Worm (Caenorhabditis elegans): ENCODE results near the gene C10F3.7.

DNA sequence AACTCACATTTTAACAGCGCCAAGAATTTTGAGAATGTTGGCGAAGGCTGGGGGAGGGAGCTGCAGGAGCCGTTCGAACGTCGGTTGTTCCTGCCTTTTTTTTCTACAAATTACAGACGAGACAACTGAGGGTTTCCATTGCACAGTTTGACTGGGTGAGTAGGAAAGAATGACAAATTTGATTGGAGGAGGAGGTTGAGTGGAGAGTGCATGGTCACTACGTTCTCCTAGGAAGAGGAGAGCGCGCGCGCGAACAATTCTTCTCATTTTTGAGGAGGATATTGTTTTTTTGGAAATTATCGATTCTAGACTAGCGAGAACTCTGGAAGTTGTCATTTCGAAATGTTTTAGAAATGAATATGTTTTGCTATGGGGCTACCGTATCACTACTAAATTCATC lies 48.1 kb upstream of the C10F3.7 start, which contains the start of gene dhs-17:
- no peak for TF ChIP-seq ama-1 (optimal IDR thresholded peaks at IDR 0.05)
- TF ChIP-seq zag-1 (tag; optimal IDR thresholded peaks at IDR 0.05), result no peak
- TF ChIP-seq ZK546.5 (tag; optimal IDR thresholded peaks at IDR 0.05), result no peak
- no peak for TF ChIP-seq nhr-10 (tag; optimal IDR thresholded peaks at IDR 0.05)
- no peak for TF ChIP-seq snpc-4 (tag; optimal IDR thresholded peaks at IDR 0.05)
- TF ChIP-seq skn-1 (tag; optimal IDR thresholded peaks at IDR 0.05), result no peak
- no peak for TF ChIP-seq unc-130 (GFP tag; optimal IDR thresholded peaks at IDR 0.05)
- no peak for TF ChIP-seq nhr-237 (tag; optimal IDR thresholded peaks at IDR 0.05)
- no peak for TF ChIP-seq arid-1 (GFP tag; conservative IDR thresholded peaks at IDR 0.05)

All from whole organism, L4 larva.